Fruit fly (Drosophila melanogaster): ENCODE measurements around the gene CG42354.

CG42354 gene

dm6 chrX:16140603-16141002 is 35.9 kb upstream of the CG42354 start (continued):
- TF ChIP-seq CG12391 (tag; optimal IDR thresholded peaks at IDR 0.05) (peak; percentile 74), mirr (GFP tag; optimal IDR thresholded peaks at IDR 0.05) (no peak), Hmx (GFP tag; optimal IDR thresholded peaks at IDR 0.05) (no peak), CG11723 (GFP tag; optimal IDR thresholded peaks at IDR 0.05) (peak; percentile 46), CG4707 (GFP tag; optimal IDR thresholded peaks at IDR 0.05) (no peak), Side (GFP tag; optimal IDR thresholded peaks at IDR 0.05) (no peak), CG4282 (GFP tag; optimal IDR thresholded peaks at IDR 0.05) (no peak), CG10274 (GFP tag; optimal IDR thresholded peaks at IDR 0.05) (peak; percentile 5), prd (optimal IDR thresholded peaks at IDR 0.05) (no peak), prd (GFP tag; IDR thresholded peaks at IDR 0.05) (peak; percentile 48; the same call in 2 of the 3 replicates), Opbp (GFP tag; IDR thresholded peaks at IDR 0.05; ENCODE audit: partially characterized antibody) (no peak), btn (GFP tag; optimal IDR thresholded peaks at IDR 0.05) (no peak), CG17612 (GFP tag; IDR thresholded peaks at IDR 0.05) (no peak), run (tag; optimal IDR thresholded peaks at IDR 0.05) (peak; percentile 22), CG14014 (GFP tag; IDR thresholded peaks at IDR 0.05) (no peak), otp (GFP tag; IDR thresholded peaks at IDR 0.05) (no peak), Hey (tag; optimal IDR thresholded peaks at IDR 0.05) (no peak), Dip3 (GFP tag; optimal IDR thresholded peaks at IDR 0.05) (no peak), CG6813 (GFP tag; optimal IDR thresholded peaks at IDR 0.05) (peak; percentile 32), CG2199 (GFP tag; IDR thresholded peaks at IDR 0.05) (no peak), pzg (GFP tag; optimal IDR thresholded peaks at IDR 0.05) (no peak), psq (GFP tag; optimal IDR thresholded peaks at IDR 0.05) (no peak), CG1832 (GFP tag; optimal IDR thresholded peaks at IDR 0.05) (no peak), salm (tag; optimal IDR thresholded peaks at IDR 0.05) (peak; percentile 52), ato (GFP tag; IDR thresholded peaks at IDR 0.05; ENCODE audit: partially characterized antibody) (no peak), pan (optimal IDR thresholded peaks at IDR 0.05) (no peak), pan (GFP tag; optimal IDR thresholded peaks at IDR 0.05 in 1 of 2, IDR thresholded peaks at IDR 0.05 in 1 of 2) (no peak), Eip74EF (GFP tag; optimal IDR thresholded peaks at IDR 0.05) (peak in 1 of 2 experiments; percentile 76), hkb (optimal IDR thresholded peaks at IDR 0.05) (no peak), hkb (GFP tag; IDR thresholded peaks at IDR 0.05) (peak; percentile 54), Mad (GFP tag; optimal IDR thresholded peaks at IDR 0.05) (no peak), sens (GFP tag) (peak; percentile 80), Myb (GFP tag; optimal IDR thresholded peaks at IDR 0.05) (no peak), stwl (tag; optimal IDR thresholded peaks at IDR 0.05) (no peak), bbx (GFP tag; IDR thresholded peaks at IDR 0.05; ENCODE audit: partially characterized antibody) (no peak), cwo (GFP tag; optimal IDR thresholded peaks at IDR 0.05) (peak; percentile 58), Ets65A (GFP tag) (peak; percentile 85), Tbp (GFP tag; optimal IDR thresholded peaks at IDR 0.05) (no peak), jigr1 (GFP tag; IDR thresholded peaks at IDR 0.05) (no peak), tll (GFP tag; optimal IDR thresholded peaks at IDR 0.05) (no peak), unc-4 (GFP tag; IDR thresholded peaks at IDR 0.05; ENCODE audit: partially characterized antibody) (no peak), h (optimal IDR thresholded peaks at IDR 0.05) (no peak), Stat92E (GFP tag; optimal IDR thresholded peaks at IDR 0.05) (peak in 1 of 3 experiments; percentile 44), dan (GFP tag; IDR thresholded peaks at IDR 0.05) (no peak), sisA (GFP tag; IDR thresholded peaks at IDR 0.05) (peak; percentile 44), vvl (GFP tag; IDR thresholded peaks at IDR 0.05) (no peak), nom (GFP tag; optimal IDR thresholded peaks at IDR 0.05) (peak; percentile 20), CG1233 (GFP tag; optimal IDR thresholded peaks at IDR 0.05) (peak; percentile 74), HLH54F (GFP tag; optimal IDR thresholded peaks at IDR 0.05) (no peak), lilli (GFP tag; optimal IDR thresholded peaks at IDR 0.05) (peak; percentile 14), CG18599 (GFP tag; optimal IDR thresholded peaks at IDR 0.05) (peak; percentile 52), wor (GFP tag; IDR thresholded peaks at IDR 0.05) (peak; percentile 37; the same call in 1 of the 2 replicates)
